Worm (Caenorhabditis elegans) whole organism, mixed stage, embryonic: ENCODE measurements around the gene dpf-6.
A peak's percentile ranks its signal among the peaks of the same experiment; 100 is the strongest.

Experiments
- bed-3 ChIP-seq: fragments of 200-800 bp; sonication (Bioruptor generic); optimal IDR thresholded peaks from 3 replicates; lab custom pipeline; 2018; ENCODE audit warnings: mild to moderate bottlenecking, missing genetic modification characterization, moderate library complexity, missing compliant biosample characterization
- ceh-83 ChIP-seq: fragments of 200-800 bp; sonication (Bioruptor generic); optimal IDR thresholded peaks from 2 replicates; lab custom pipeline; 2018; ENCODE audit warnings: mild to moderate bottlenecking, missing genetic modification characterization, missing compliant biosample characterization
- ces-1 ChIP-seq: fragments of 150-350 bp; optimal IDR thresholded peaks from 2 replicates; lab custom pipeline; 2014; ENCODE audit warnings: missing biosample characterization, missing genetic modification reagents, missing genetic modification characterization
- elt-3 ChIP-seq: fragments of 150-350 bp; optimal IDR thresholded peaks from 2 replicates; lab custom pipeline; 2014; ENCODE audit warnings: missing biosample characterization, missing genetic modification characterization
- lin-13 ChIP-seq: fragments of 150-350 bp; optimal IDR thresholded peaks from 2 replicates; lab custom pipeline; 2014; ENCODE audit warnings: missing biosample characterization, missing genetic modification characterization
- lsy-2 ChIP-seq: fragments of 150-350 bp; optimal IDR thresholded peaks from 2 replicates; lab custom pipeline; 2014; ENCODE audit warnings: missing biosample characterization, missing genetic modification characterization
- mep-1 ChIP-seq: fragments of 150-350 bp; optimal IDR thresholded peaks from 2 replicates; lab custom pipeline; 2017; ENCODE audit warnings: missing biosample characterization, missing genetic modification reagents, missing genetic modification characterization, inconsistent platforms
- nhr-12 ChIP-seq: fragments of 150-350 bp; optimal IDR thresholded peaks from 2 replicates; lab custom pipeline; 2014; ENCODE audit warnings: missing biosample characterization, missing genetic modification characterization
- nhr-28 ChIP-seq: fragments of 150-350 bp; optimal IDR thresholded peaks from 2 replicates; lab custom pipeline; 2014; ENCODE audit warnings: missing biosample characterization, missing genetic modification characterization
- nhr-76 ChIP-seq: sonication (generic microtip); optimal IDR thresholded peaks from 2 replicates; lab custom pipeline; 2017; ENCODE audit warnings: missing biosample characterization, missing genetic modification characterization
- pha-4 ChIP-seq: fragments of 150-350 bp; optimal IDR thresholded peaks from 2 replicates; lab custom pipeline; 2018; ENCODE audit warnings: missing biosample characterization, missing genetic modification reagents, missing genetic modification characterization
- unc-62 ChIP-seq: fragments of 150-350 bp; optimal IDR thresholded peaks from 2 replicates; lab custom pipeline; 2014; ENCODE audit warnings: missing biosample characterization, missing genetic modification reagents, missing genetic modification characterization
- ztf-11 ChIP-seq: fragments of 150-350 bp; optimal IDR thresholded peaks from 2 replicates; lab custom pipeline; 2014; ENCODE audit warnings: missing biosample characterization, missing genetic modification characterization

- TF ChIP-seq nhr-12 (tag; lab: Kevin White, UChicago) = peak; percentile 55
- peak; percentile 100 for TF ChIP-seq mep-1 (tag; lab: Kevin White, UChicago)
- peak; percentile 99 for TF ChIP-seq lin-13 (tag; lab: Kevin White, UChicago)
- peak; percentile 99 for TF ChIP-seq ceh-83 (GFP tag; lab: Kevin White, UChicago)
- TF ChIP-seq lsy-2 (tag; lab: Kevin White, UChicago) = peak; percentile 93
- peak; percentile 94 for TF ChIP-seq nhr-28 (tag; lab: Kevin White, UChicago)
- TF ChIP-seq bed-3 (GFP tag; lab: Kevin White, UChicago) = peak; percentile 98
- TF ChIP-seq ztf-11 (tag; lab: Kevin White, UChicago) = peak; percentile 94
- TF ChIP-seq unc-62 (GFP tag; lab: Kevin White, UChicago) = peak; percentile 94
- no peak for TF ChIP-seq nhr-76 (tag; lab: Kevin White, UChicago)
- TF ChIP-seq pha-4 (tag; lab: Kevin White, UChicago) = peak; percentile 98
- TF ChIP-seq ces-1 (GFP tag; lab: Kevin White, UChicago) = peak; percentile 90
- TF ChIP-seq elt-3 (tag; lab: Kevin White, UChicago) = peak; percentile 87
Observed at ce11 chrIII:8043784-8044183, 5.7 kb downstream of the dpf-6 start.
